Fruit fly (Drosophila melanogaster): ENCODE results near the gene CG18530.
A peak's percentile ranks its signal among the peaks of the same experiment; 100 is the strongest.

CG18530 gene

DNA sequence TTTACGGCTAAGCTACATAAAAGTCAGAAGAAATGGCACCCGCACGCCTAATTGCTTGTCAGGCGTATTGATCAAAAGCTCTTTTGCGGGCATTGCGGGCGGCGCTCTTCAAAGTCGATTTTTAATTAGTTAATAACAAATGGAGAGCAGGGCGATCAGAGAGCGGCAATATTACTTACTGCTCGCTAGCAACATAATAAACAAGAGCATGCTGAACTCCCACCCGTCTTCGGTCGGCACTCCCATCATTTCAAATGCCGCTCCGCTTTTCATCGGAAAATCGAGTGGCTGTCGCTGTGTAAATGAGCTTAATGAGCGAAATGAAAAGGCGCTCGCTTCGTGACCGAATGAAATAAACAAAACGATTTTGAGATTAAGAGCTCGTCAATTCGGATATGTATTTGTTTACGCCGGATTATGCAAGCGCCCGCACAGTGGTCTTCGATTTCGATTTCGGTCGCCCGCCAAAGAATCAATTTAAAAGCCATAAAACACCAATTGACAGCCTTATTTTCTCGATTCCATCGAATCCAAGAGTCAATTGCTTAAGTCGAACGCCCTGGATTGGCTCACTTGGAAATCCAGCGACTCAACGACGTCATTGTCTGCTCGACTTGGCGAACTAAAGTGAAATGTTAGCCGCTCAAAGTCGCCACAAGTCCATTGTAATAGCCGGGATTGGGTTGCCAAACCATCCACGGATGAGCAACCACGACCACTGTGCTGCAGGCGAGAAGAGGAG lies 20.5 kb downstream of the CG18530 start (continued):
- TF ChIP-seq CG16815 (GFP tag; optimal IDR thresholded peaks at IDR 0.05) (peak; percentile 58), disco-r (GFP tag; optimal IDR thresholded peaks at IDR 0.05) (peak; percentile 63), lab (GFP tag; optimal IDR thresholded peaks at IDR 0.05) (peak; percentile 81), B-H1 (GFP tag; IDR thresholded peaks at IDR 0.05) (peak; percentile 72), mirr (GFP tag; optimal IDR thresholded peaks at IDR 0.05) (no peak), Meics (GFP tag; optimal IDR thresholded peaks at IDR 0.05) (peak; percentile 81), Stat92E (GFP tag; optimal IDR thresholded peaks at IDR 0.05) (no peak), ro (GFP tag; IDR thresholded peaks at IDR 0.05) (peak; percentile 54; the same call in 1 of the 2 replicates), MESR4 (GFP tag; optimal IDR thresholded peaks at IDR 0.05) (no peak), CG18262 (tag; optimal IDR thresholded peaks at IDR 0.05) (peak; percentile 82), Ets65A (GFP tag) (peak; percentile 96), zen (tag; optimal IDR thresholded peaks at IDR 0.05) (peak; percentile 28), Gsc (GFP tag; IDR thresholded peaks at IDR 0.05) (peak; percentile 78), CG34422 (GFP tag; IDR thresholded peaks at IDR 0.05) (peak; percentile 77; the same call in 2 of the 3 replicates), ham (GFP tag; IDR thresholded peaks at IDR 0.05) (peak; percentile 61; the same call in 1 of the 2 replicates), NC2β (GFP tag; optimal IDR thresholded peaks at IDR 0.05) (peak; percentile 66), nau (GFP tag; optimal IDR thresholded peaks at IDR 0.05) (peak; percentile 79), D19A (tag; optimal IDR thresholded peaks at IDR 0.05) (peak; percentile 68), CG2889 (GFP tag; IDR thresholded peaks at IDR 0.05) (peak; percentile 62; the same call in 1 of the 3 replicates), CG13296 (GFP tag; optimal IDR thresholded peaks at IDR 0.05) (peak; percentile 66), Camta (GFP tag; optimal IDR thresholded peaks at IDR 0.05) (peak; percentile 81), Atf3 (GFP tag; optimal IDR thresholded peaks at IDR 0.05) (peak; percentile 63), Awh (GFP tag; IDR thresholded peaks at IDR 0.05) (peak; percentile 73; the same call in 1 of the 2 replicates), CG14860 (GFP tag; IDR thresholded peaks at IDR 0.05; ENCODE audit: partially characterized antibody) (0 out of 3 replicates have a peak, but pooled peaks have one; percentile 19), CG7928 (GFP tag; optimal IDR thresholded peaks at IDR 0.05) (peak; percentile 39), pnt (GFP tag; optimal IDR thresholded peaks at IDR 0.05) (peak; percentile 78), jing (GFP tag; optimal IDR thresholded peaks at IDR 0.05) (peak; percentile 82), ewg (GFP tag; optimal IDR thresholded peaks at IDR 0.05) (peak; percentile 82), otp (GFP tag; IDR thresholded peaks at IDR 0.05) (peak; percentile 36; the same call in 1 of the 3 replicates), CG11456 (GFP tag; IDR thresholded peaks at IDR 0.05) (peak; percentile 82), CG18476 (GFP tag; optimal IDR thresholded peaks at IDR 0.05) (peak; percentile 32), Sox102F (GFP tag; optimal IDR thresholded peaks at IDR 0.05) (peak; percentile 95), H2.0 (GFP tag; IDR thresholded peaks at IDR 0.05) (peak; percentile 56; the same call in 1 of the 2 replicates), fd102C (GFP tag; optimal IDR thresholded peaks at IDR 0.05) (no peak), CG42726 (GFP tag; IDR thresholded peaks at IDR 0.05; ENCODE audit: partially characterized antibody) (no peak), row (GFP tag; IDR thresholded peaks at IDR 0.05) (peak; percentile 81), CG10274 (GFP tag; optimal IDR thresholded peaks at IDR 0.05) (peak; percentile 56), Dp (GFP tag; optimal IDR thresholded peaks at IDR 0.05) (no peak), CoRest (tag; optimal IDR thresholded peaks at IDR 0.05) (peak; percentile 91), CG1602 (GFP tag; optimal IDR thresholded peaks at IDR 0.05) (peak; percentile 58), gcm (GFP tag; optimal IDR thresholded peaks at IDR 0.05) (peak; percentile 67), chn (GFP tag; optimal IDR thresholded peaks at IDR 0.05) (peak; percentile 79), lov (optimal IDR thresholded peaks at IDR 0.05) (no peak), lov (GFP tag; IDR thresholded peaks at IDR 0.05) (0 out of 3 replicates have a peak, but pooled peaks have one; percentile 17), sens (GFP tag) (peak; percentile 93), CG6683 (GFP tag; optimal IDR thresholded peaks at IDR 0.05) (no peak), ATbp (GFP tag; optimal IDR thresholded peaks at IDR 0.05) (peak; percentile 86), hth (optimal IDR thresholded peaks at IDR 0.05) (no peak), NK7.1 (GFP tag; optimal IDR thresholded peaks at IDR 0.05) (peak; percentile 47)

All from whole organism, embryonic.